Fruit fly (Drosophila melanogaster) whole organism, wandering third instar larva: ENCODE data around the gene mats.
A peak's percentile ranks its signal among the peaks of the same experiment; 100 is the strongest.

Source experiments
- CG32264 ChIP-seq: fragments of 200-800 bp; sonication (Bioruptor generic); optimal IDR thresholded peaks from 2 replicates; lab custom pipeline; 2016; ENCODE audit warnings: missing biosample characterization, missing genetic modification characterization
- CG9705 ChIP-seq: fragments of 200-800 bp; sonication (Bioruptor generic); optimal IDR thresholded peaks from 2 replicates; lab custom pipeline; 2018; ENCODE audit warnings: missing biosample characterization, mild to moderate bottlenecking, missing genetic modification characterization
- CrebA ChIP-seq: fragments of 200-800 bp; sonication (Bioruptor generic); optimal IDR thresholded peaks from 2 replicates; lab custom pipeline; 2016; ENCODE audit warnings: missing biosample characterization, mild to moderate bottlenecking, missing genetic modification characterization, borderline replicate concordance
- Dfd ChIP-seq: fragments of >200 bp; optimal IDR thresholded peaks from 2 replicates; lab custom pipeline; 2017; ENCODE audit warnings: missing biosample characterization, missing genetic modification characterization
- Dif ChIP-seq: fragments of 200-275, 200-300 bp; sonication (Bioruptor generic); optimal IDR thresholded peaks from 2 replicates; lab custom pipeline; 2018; ENCODE audit warnings: missing biosample characterization, missing genetic modification characterization; ENCODE audit not compliant: partially characterized antibody
- GATAd ChIP-seq: sonication (Bioruptor generic); optimal IDR thresholded peaks from 2 replicates; lab custom pipeline; 2016; ENCODE audit warnings: missing biosample characterization, missing genetic modification characterization
- Hr83 ChIP-seq: fragments of 200-300 bp; sonication (Bioruptor generic); optimal IDR thresholded peaks from 2 replicates; lab custom pipeline; 2016; ENCODE audit warnings: missing biosample characterization, mild to moderate bottlenecking, missing genetic modification characterization, moderate library complexity; ENCODE audit not compliant: poor library complexity, severe bottlenecking
- Jra ChIP-seq: sonication (Bioruptor generic); optimal IDR thresholded peaks from 2 replicates; lab custom pipeline; 2016; ENCODE audit warnings: missing biosample characterization, missing genetic modification characterization
- Myc ChIP-seq: fragments of >200 bp; optimal IDR thresholded peaks from 2 replicates; lab custom pipeline; 2017
- OdsH ChIP-seq: fragments of 200-800 bp; sonication (Bioruptor generic); optimal IDR thresholded peaks from 2 replicates; lab custom pipeline; 2016; ENCODE audit warnings: missing biosample characterization, mild to moderate bottlenecking, missing genetic modification characterization
- Rel ChIP-seq, 2 experiments: fragments of 200-800 bp; sonication (Bioruptor generic) in 1 of 2; optimal IDR thresholded peaks; 2 replicates in 1 of 2; 3 replicates in 1 of 2; lab custom pipeline; 2016 to 2019; ENCODE audit warnings: mild to moderate bottlenecking in 2 of 2, missing biosample characterization in 2 of 2, missing genetic modification characterization in 2 of 2, moderate library complexity in 1 of 2
- Sp1 ChIP-seq: fragments of 200-800 bp; sonication (Bioruptor generic); optimal IDR thresholded peaks from 3 replicates; lab custom pipeline; 2019; ENCODE audit warnings: missing biosample characterization, mild to moderate bottlenecking, missing genetic modification characterization, moderate library complexity
- Vsx2 ChIP-seq: fragments of 200-300, 225-300 bp; sonication (Bioruptor generic); optimal IDR thresholded peaks from 2 replicates; lab custom pipeline; 2018; ENCODE audit warnings: missing biosample characterization, missing genetic modification characterization; ENCODE audit not compliant: partially characterized antibody
- br ChIP-seq: fragments of 200-800 bp; sonication (Bioruptor generic); optimal IDR thresholded peaks from 2 replicates; lab custom pipeline; 2016; ENCODE audit warnings: missing biosample characterization, missing genetic modification characterization
- dl ChIP-seq, 2 experiments: fragments of 175-275, 200-275 bp in 1 of 2; fragments of 200-275 bp in 1 of 2; sonication (Bioruptor generic); optimal IDR thresholded peaks; lab custom pipeline; 2018; ENCODE audit warnings: mild to moderate bottlenecking in 2 of 2, missing biosample characterization in 2 of 2, missing genetic modification characterization in 2 of 2, moderate library complexity in 2 of 2; ENCODE audit not compliant: partially characterized antibody in 2 of 2, insufficient read depth in 1 of 2
- dmrt93B ChIP-seq: fragments of 200-800 bp; sonication (Bioruptor generic); optimal IDR thresholded peaks from 2 replicates; lab custom pipeline; 2018; ENCODE audit warnings: missing biosample characterization, mild to moderate bottlenecking, missing genetic modification characterization
- ey ChIP-seq: fragments of 200-800 bp; sonication (Bioruptor generic); optimal IDR thresholded peaks from 2 replicates; lab custom pipeline; 2016; ENCODE audit warnings: missing biosample characterization, missing genetic modification characterization
- foxo ChIP-seq, 2 experiments: fragments of 200-800 bp; sonication (Bioruptor generic); optimal IDR thresholded peaks; 2 replicates in 1 of 2; 3 replicates in 1 of 2; lab custom pipeline; 2016 to 2017; ENCODE audit warnings: missing biosample characterization in 2 of 2, missing genetic modification characterization in 2 of 2
- fru ChIP-seq: fragments of 200-800 bp; sonication (Bioruptor generic); optimal IDR thresholded peaks from 3 replicates; lab custom pipeline; 2016; ENCODE audit warnings: missing biosample characterization, mild to moderate bottlenecking, missing genetic modification characterization
- h ChIP-seq: fragments of 200-800 bp; sonication (Bioruptor generic); optimal IDR thresholded peaks from 3 replicates; lab custom pipeline; 2016; ENCODE audit warnings: missing biosample characterization, mild to moderate bottlenecking, missing genetic modification characterization
- jim ChIP-seq: fragments of 175-275, 200-325 bp; sonication (Bioruptor generic); optimal IDR thresholded peaks from 2 replicates; lab custom pipeline; 2016; ENCODE audit warnings: missing biosample characterization, mild to moderate bottlenecking, missing genetic modification characterization
- lola ChIP-seq: fragments of >200 bp; optimal IDR thresholded peaks from 2 replicates; lab custom pipeline; 2017; ENCODE audit warnings: missing biosample characterization, missing genetic modification characterization
- pan ChIP-seq: fragments of >200 bp; optimal IDR thresholded peaks from 2 replicates; lab custom pipeline; 2017
- psq ChIP-seq: fragments of 200-800 bp; sonication (Bioruptor generic); optimal IDR thresholded peaks from 3 replicates; lab custom pipeline; 2017; ENCODE audit warnings: missing biosample characterization, mild to moderate bottlenecking, missing genetic modification characterization, moderate library complexity
- rgr ChIP-seq: fragments of 200-800 bp; sonication (Bioruptor generic); optimal IDR thresholded peaks from 3 replicates; lab custom pipeline; 2016; ENCODE audit warnings: missing biosample characterization, mild to moderate bottlenecking, missing genetic modification characterization
- sage ChIP-seq: fragments of 200-800 bp; sonication (Bioruptor generic); optimal IDR thresholded peaks from 2 replicates; lab custom pipeline; 2016; ENCODE audit warnings: missing biosample characterization, mild to moderate bottlenecking, missing genetic modification characterization
- tai ChIP-seq: sonication (Bioruptor generic); optimal IDR thresholded peaks from 2 replicates; lab custom pipeline; 2016; ENCODE audit warnings: missing biosample characterization, missing genetic modification characterization
- usp ChIP-seq: fragments of >200 bp; optimal IDR thresholded peaks from 2 replicates; lab custom pipeline; 2017; ENCODE audit warnings: missing biosample characterization, missing genetic modification characterization
- woc ChIP-seq: sonication (Bioruptor generic); optimal IDR thresholded peaks from 2 replicates; lab custom pipeline; 2016; ENCODE audit warnings: missing biosample characterization, mild to moderate bottlenecking, missing genetic modification characterization

Gene mats

DNA sequence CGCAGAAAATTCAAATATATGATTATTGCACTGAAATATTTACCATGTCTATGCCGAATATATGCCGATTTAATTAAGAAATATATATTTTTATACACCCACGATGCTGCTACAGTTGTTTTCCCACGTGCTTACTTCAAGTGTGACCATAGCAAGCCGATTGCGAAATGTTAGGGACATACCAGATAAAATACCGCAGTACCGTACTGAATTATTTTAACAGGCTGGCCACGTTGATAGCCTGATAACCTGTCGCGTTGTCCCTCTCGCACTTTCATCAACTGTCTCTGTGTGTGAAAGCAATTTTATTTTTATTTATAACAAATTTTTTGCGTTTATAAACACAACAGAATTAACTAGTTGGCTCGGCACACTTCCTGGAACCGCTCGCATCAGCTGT lies at the start of gene mats, which contains the start of gene Nop56:
Gene mats, plus strand, starts transcription at position 251 of the 400 bp plus-strand sequence.
Gene Nop56, minus strand, starts transcription at position 158 of the 400 bp plus-strand sequence.
- TF ChIP-seq Dif (GFP tag; lab: Kevin White, UChicago) (peak; percentile 15), psq (GFP tag; lab: Kevin White, UChicago) (no peak), sage (GFP tag; lab: Kevin White, UChicago) (peak; percentile 31), Sp1 (peak; percentile 7), Vsx2 (peak; percentile 55), Rel (GFP tag; optimal IDR thresholded peaks at IDR 0.05; lab: Kevin White, UChicago) (no peak), Rel (tag; optimal IDR thresholded peaks at IDR 0.05; lab: Kevin White, UChicago) (peak; percentile 42), br (GFP tag; lab: Kevin White, UChicago) (peak; percentile 22), Myc (lab: Kevin White, UChicago) (peak; percentile 79), Dfd (no peak), rgr (GFP tag; lab: Kevin White, UChicago) (peak; percentile 55), h (GFP tag; lab: Kevin White, UChicago) (peak; percentile 51)
- TF ChIP-seq, all 38 proteins: peak for 9

DNA sequence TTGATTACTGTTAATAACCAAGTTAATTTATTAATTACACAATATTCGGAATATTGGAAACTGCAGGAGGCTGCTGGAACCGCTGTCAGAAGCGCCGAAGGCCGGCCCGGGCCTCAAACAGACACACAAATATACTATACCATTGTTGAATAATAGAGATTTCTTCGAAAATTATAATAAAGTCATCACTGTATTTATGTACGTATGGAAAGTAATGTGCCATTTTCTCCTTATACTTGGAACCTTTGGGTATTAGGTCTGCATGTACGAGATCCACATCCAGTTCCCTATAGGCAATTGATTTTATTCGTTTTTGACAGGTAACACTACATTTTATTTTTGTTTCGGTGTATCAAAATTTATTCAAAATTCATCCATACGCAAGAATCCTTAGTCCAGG lies 48.4 kb upstream of the mats start, which contains the start of gene CG7069:
Gene CG7069, plus strand, starts transcription at position 301 of the 400 bp plus-strand sequence.
- TF ChIP-seq foxo (GFP tag; optimal IDR thresholded peaks at IDR 0.05; lab: Kevin White, UChicago) (no peak), jim (GFP tag; lab: Kevin White, UChicago) (no peak), Vsx2 (no peak), dl (GFP tag; optimal IDR thresholded peaks at IDR 0.05; lab: Kevin White, UChicago; ENCODE audit: insufficient read depth in 1 of 2, partially characterized antibody in 2 of 2) (no peak), h (GFP tag; lab: Kevin White, UChicago) (no peak), Hr83 (GFP tag; lab: Kevin White, UChicago) (no peak), GATAd (no peak)

DNA sequence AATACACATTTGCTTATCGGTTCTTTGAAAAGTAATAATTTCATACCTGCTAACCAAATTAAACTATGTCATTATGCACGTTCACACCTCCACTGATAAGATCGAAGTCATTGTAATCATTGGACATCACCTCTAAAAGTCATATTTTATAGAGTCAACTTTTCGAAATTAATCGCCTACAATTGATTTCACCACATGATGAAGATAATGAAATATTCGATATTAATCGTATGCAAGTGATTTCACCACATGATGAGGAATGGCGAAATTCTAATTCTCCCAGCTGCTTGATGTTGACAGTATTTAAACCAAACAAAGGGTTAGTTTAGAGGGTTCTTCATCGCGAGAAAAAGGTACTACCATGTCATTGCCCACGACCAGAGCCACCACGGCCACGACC lies 45.3 kb upstream of the mats start, which contains the start of gene CG18596:
Gene CG18596, plus strand, starts transcription at position 250 of the 400 bp plus-strand sequence.
- no peak for TF ChIP-seq pan (lab: Kevin White, UChicago)
- no peak for TF ChIP-seq Dif (GFP tag; lab: Kevin White, UChicago)
- peak; percentile 77 for TF ChIP-seq Myc (lab: Kevin White, UChicago)
- no peak for TF ChIP-seq jim (GFP tag; lab: Kevin White, UChicago)
- no peak for TF ChIP-seq OdsH
- TF ChIP-seq Vsx2 = no peak
- TF ChIP-seq, all 38 proteins: peak for 1

DNA sequence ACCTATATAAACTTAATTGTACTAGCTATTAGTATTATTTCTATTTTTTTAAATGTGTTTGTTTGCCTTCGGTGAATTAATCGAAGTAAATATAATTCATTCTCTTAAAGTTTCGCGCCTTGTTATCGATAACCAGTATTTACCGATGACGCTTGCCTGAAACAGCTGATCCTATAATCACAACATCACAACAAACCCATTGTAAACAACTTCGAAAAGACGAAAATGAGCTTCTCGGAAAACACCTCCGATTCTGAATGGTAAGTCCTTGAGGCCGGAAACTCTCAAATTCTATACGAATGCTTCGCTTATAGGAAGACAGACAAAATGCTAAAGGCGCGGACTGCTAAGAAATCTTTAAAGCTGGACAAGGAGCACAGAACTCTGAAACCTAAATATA lies 41.0 kb upstream of the mats start, which contains the start of gene CG34149:
Gene CG34149, plus strand, starts transcription at position 187 of the 400 bp plus-strand sequence.
- TF ChIP-seq CG32264 (no peak), Jra (GFP tag; lab: Kevin White, UChicago) (no peak), OdsH (no peak), fru (GFP tag; lab: Kevin White, UChicago) (no peak), CrebA (no peak), usp (GFP tag; lab: Kevin White, UChicago) (no peak), Hr83 (GFP tag; lab: Kevin White, UChicago) (no peak), h (GFP tag; lab: Kevin White, UChicago) (no peak), rgr (GFP tag; lab: Kevin White, UChicago) (no peak), Vsx2 (no peak), woc (GFP tag; lab: Kevin White, UChicago) (no peak), psq (GFP tag; lab: Kevin White, UChicago) (no peak), br (GFP tag; lab: Kevin White, UChicago) (no peak), ey (GFP tag; lab: Kevin White, UChicago) (no peak), lola (GFP tag; lab: Kevin White, UChicago) (no peak), sage (GFP tag; lab: Kevin White, UChicago) (no peak), dmrt93B (GFP tag; lab: Kevin White, UChicago) (no peak)

DNA sequence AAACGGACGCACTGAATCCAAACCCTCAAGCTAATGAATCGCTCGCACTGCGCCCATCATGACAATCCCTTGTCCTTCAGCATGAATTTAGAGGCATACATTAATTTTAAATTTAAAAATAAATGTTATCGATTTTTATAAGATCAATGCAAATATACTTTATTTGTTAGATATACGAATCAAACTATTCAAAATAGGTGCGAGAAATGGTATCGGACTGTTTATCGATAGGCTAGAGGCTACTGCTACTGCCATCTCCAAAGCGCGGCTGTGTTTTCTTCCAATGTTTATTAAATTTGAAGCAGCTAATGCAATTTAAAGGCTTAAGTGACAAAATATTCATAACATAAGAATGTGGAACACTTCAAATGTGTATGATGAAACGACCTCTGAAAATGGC lies 39.9 kb upstream of the mats start, which contains the start of gene CG43342:
Gene CG43342, plus strand, starts transcription at position 264 of the 400 bp plus-strand sequence.
- no peak for TF ChIP-seq dl (GFP tag; optimal IDR thresholded peaks at IDR 0.05; lab: Kevin White, UChicago; ENCODE audit: insufficient read depth in 1 of 2, partially characterized antibody in 2 of 2)
- no peak for TF ChIP-seq Dfd
- no peak for TF ChIP-seq Vsx2
- TF ChIP-seq lola (GFP tag; lab: Kevin White, UChicago) = no peak
- no peak for TF ChIP-seq CG32264
- TF ChIP-seq CrebA = no peak
- TF ChIP-seq CG9705 (GFP tag; lab: Kevin White, UChicago) = no peak
- no peak for TF ChIP-seq Sp1
- no peak for TF ChIP-seq Rel (GFP tag; optimal IDR thresholded peaks at IDR 0.05; lab: Kevin White, UChicago)
- TF ChIP-seq Rel (tag; optimal IDR thresholded peaks at IDR 0.05; lab: Kevin White, UChicago) = no peak
- no peak for TF ChIP-seq ey (GFP tag; lab: Kevin White, UChicago)
- TF ChIP-seq Myc (lab: Kevin White, UChicago) = no peak
- TF ChIP-seq GATAd = no peak
- TF ChIP-seq tai (GFP tag; lab: Kevin White, UChicago) = no peak
